Worm (Caenorhabditis elegans) whole organism, L3 larva: ENCODE measurements around the gene Y57G7A.6.
A peak's percentile ranks its signal among the peaks of the same experiment; 100 is the strongest.

Experiments used
- ZK546.5 ChIP-seq: sonication (generic microtip); optimal IDR thresholded peaks from 2 replicates; lab custom pipeline; 2017; ENCODE audit warnings: missing biosample characterization, missing genetic modification characterization
- ceh-82 ChIP-seq: fragments of 150-350 bp; optimal IDR thresholded peaks from 2 replicates; lab custom pipeline; 2014; ENCODE audit warnings: missing biosample characterization, missing genetic modification characterization
- mml-1 ChIP-seq: fragments of 150-350 bp; sonication (generic microtip); optimal IDR thresholded peaks from 3 replicates; lab custom pipeline; 2014; ENCODE audit warnings: missing biosample characterization, missing genetic modification characterization
- nhr-11 ChIP-seq: fragments of 150-350 bp; optimal IDR thresholded peaks from 2 replicates; lab custom pipeline; 2014; ENCODE audit warnings: missing biosample characterization, missing genetic modification characterization
- nhr-237 ChIP-seq: fragments of 150-350 bp; optimal IDR thresholded peaks from 2 replicates; lab custom pipeline; 2014; ENCODE audit warnings: missing biosample characterization, missing genetic modification characterization

DNA sequence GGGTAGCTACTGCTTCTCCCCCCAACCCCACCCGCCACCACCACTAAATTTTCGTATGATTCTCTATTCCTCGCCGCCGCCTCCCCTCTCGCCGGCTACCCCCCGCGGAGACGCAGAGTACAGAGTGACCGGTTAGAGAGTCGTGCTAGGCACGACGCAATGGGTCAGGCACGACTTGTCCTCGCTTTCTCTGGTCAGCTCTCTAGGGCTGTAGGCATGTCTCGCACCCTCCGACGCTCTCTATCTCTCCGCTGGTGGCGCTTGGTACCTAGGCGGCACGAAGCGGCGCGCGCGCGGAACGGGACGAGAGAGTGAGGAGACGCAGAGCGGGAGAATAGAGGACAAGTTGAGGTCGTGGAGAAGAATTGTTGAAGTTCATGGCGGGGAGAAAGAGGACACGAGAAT lies 38.6 kb downstream of the Y57G7A.6 start:
- TF ChIP-seq ceh-82 (peak; percentile 69), mml-1 (tag; lab: Kevin White, UChicago) (no peak), ZK546.5 (peak; percentile 2), nhr-237 (tag; lab: Kevin White, UChicago) (no peak), nhr-11 (tag; lab: Kevin White, UChicago) (no peak)
